Worm (Caenorhabditis elegans): ENCODE data around the gene R04D3.3.

The R04D3.3 gene

ce11 chrX:13250163-13250562, 40.3 kb downstream of the R04D3.3 start:
- no peak for TF ChIP-seq flt-1 (GFP tag; IDR thresholded peaks at IDR 0.05)
- TF ChIP-seq ceh-36 (tag; optimal IDR thresholded peaks at IDR 0.05) = no peak
- TF ChIP-seq ama-1 (optimal IDR thresholded peaks at IDR 0.05) = no peak
- no peak for TF ChIP-seq aly-1 (tag; optimal IDR thresholded peaks at IDR 0.05)
- TF ChIP-seq F13C5.2 (tag; optimal IDR thresholded peaks at IDR 0.05) = no peak
- no peak for TF ChIP-seq tbx-37 (GFP tag; conservative IDR thresholded peaks at IDR 0.05)
- TF ChIP-seq tra-4 (tag; optimal IDR thresholded peaks at IDR 0.05) = no peak
- no peak for TF ChIP-seq ets-7 (tag; optimal IDR thresholded peaks at IDR 0.05)
- no peak for TF ChIP-seq ceh-13 (GFP tag; optimal IDR thresholded peaks at IDR 0.05)
- TF ChIP-seq tbx-11 (GFP tag; IDR thresholded peaks at IDR 0.05) = no peak
- no peak for TF ChIP-seq hnd-1 (tag; optimal IDR thresholded peaks at IDR 0.05)
- no peak for TF ChIP-seq scrt-1 (GFP tag; IDR thresholded peaks at IDR 0.05)
- no peak for TF ChIP-seq hmg-4 (GFP tag; optimal IDR thresholded peaks at IDR 0.05)
- no peak for TF ChIP-seq pes-1 (GFP tag; IDR thresholded peaks at IDR 0.05)
- TF ChIP-seq sea-1 (GFP tag; conservative IDR thresholded peaks at IDR 0.05) = no peak
- TF ChIP-seq B0310.2 (tag; optimal IDR thresholded peaks at IDR 0.05) = no peak
- TF ChIP-seq hmbx-1 (tag; optimal IDR thresholded peaks at IDR 0.05) = no peak

DNA sequence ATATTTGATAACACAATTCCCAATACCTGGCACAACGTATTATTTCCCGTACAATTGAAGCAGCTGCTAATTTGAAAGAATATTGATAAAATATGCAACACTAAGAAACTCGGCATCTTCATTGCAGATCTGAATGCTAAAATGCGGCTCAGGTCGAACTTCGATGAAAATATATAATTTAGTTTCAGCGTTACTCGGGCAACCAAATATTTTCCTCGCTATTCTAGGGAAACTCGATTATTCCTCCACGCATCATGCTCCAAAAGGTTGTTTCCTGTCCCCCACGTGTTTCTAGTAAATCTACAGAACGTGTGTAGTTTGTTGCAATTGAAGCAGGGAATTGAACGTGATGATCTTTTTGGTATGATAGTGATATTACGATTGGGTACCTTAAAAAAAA, 41.3 kb downstream of the R04D3.3 start:
- TF ChIP-seq ceh-13 (GFP tag; optimal IDR thresholded peaks at IDR 0.05) = no peak
- no peak for TF ChIP-seq aly-1 (tag; optimal IDR thresholded peaks at IDR 0.05)
- no peak for TF ChIP-seq ets-7 (tag; optimal IDR thresholded peaks at IDR 0.05)
- TF ChIP-seq B0310.2 (tag; optimal IDR thresholded peaks at IDR 0.05) = no peak
- no peak for TF ChIP-seq tra-4 (tag; optimal IDR thresholded peaks at IDR 0.05)
- no peak for TF ChIP-seq flt-1 (GFP tag; IDR thresholded peaks at IDR 0.05)
- TF ChIP-seq tbx-11 (GFP tag; IDR thresholded peaks at IDR 0.05) = no peak
- no peak for TF ChIP-seq ceh-36 (tag; optimal IDR thresholded peaks at IDR 0.05)
- no peak for TF ChIP-seq tbx-37 (GFP tag; conservative IDR thresholded peaks at IDR 0.05)

DNA sequence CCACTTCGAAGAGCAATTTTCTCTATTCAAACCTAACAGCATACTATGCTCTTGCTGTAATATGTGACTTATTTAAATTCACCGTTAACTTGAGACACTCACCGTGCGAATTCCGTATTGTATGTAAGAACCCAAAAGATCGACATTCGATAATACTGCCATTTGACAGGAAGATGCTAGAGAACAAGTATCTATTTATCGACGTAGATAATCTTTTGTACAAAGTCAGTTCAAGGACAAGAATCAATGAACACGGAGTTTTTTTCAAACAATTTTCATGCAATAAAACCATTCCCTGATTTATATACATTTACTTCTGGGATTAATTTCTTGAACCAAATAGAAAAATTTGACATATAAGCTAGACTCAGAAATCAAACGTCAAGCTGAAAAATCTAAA, 42.2 kb downstream of the R04D3.3 start, which contains the start of gene K08H2.7:
TSS of gene K08H2.7 (minus strand) at position 173 of the 400 bp plus-strand sequence.
- TF ChIP-seq hmg-4 (GFP tag; optimal IDR thresholded peaks at IDR 0.05) = no peak
- no peak for TF ChIP-seq F13C5.2 (tag; optimal IDR thresholded peaks at IDR 0.05)

ce11 chrX:13247614-13248013, 42.8 kb downstream of the R04D3.3 start:
- TF ChIP-seq ama-1 (optimal IDR thresholded peaks at IDR 0.05) = no peak
- no peak for TF ChIP-seq tbx-11 (GFP tag; IDR thresholded peaks at IDR 0.05)
- no peak for TF ChIP-seq aly-1 (tag; optimal IDR thresholded peaks at IDR 0.05)
- TF ChIP-seq hmbx-1 (tag; optimal IDR thresholded peaks at IDR 0.05) = no peak
- no peak for TF ChIP-seq flt-1 (GFP tag; IDR thresholded peaks at IDR 0.05)
- no peak for TF ChIP-seq B0310.2 (tag; optimal IDR thresholded peaks at IDR 0.05)
- TF ChIP-seq pes-1 (GFP tag; IDR thresholded peaks at IDR 0.05) = no peak
- no peak for TF ChIP-seq sea-1 (GFP tag; conservative IDR thresholded peaks at IDR 0.05)
- no peak for TF ChIP-seq ets-7 (tag; optimal IDR thresholded peaks at IDR 0.05)
- TF ChIP-seq F13C5.2 (tag; optimal IDR thresholded peaks at IDR 0.05) = no peak
- no peak for TF ChIP-seq ceh-36 (tag; optimal IDR thresholded peaks at IDR 0.05)
- no peak for TF ChIP-seq scrt-1 (GFP tag; IDR thresholded peaks at IDR 0.05)
- TF ChIP-seq hmg-4 (GFP tag; optimal IDR thresholded peaks at IDR 0.05) = no peak
- no peak for TF ChIP-seq hnd-1 (tag; optimal IDR thresholded peaks at IDR 0.05)
- no peak for TF ChIP-seq tbx-37 (GFP tag; conservative IDR thresholded peaks at IDR 0.05)
- TF ChIP-seq ceh-13 (GFP tag; optimal IDR thresholded peaks at IDR 0.05) = no peak

ce11 chrX:13246668-13247358, 43.6 kb downstream of the R04D3.3 start:
- TF ChIP-seq scrt-1 (GFP tag; IDR thresholded peaks at IDR 0.05) (no peak), ets-7 (tag; optimal IDR thresholded peaks at IDR 0.05) (no peak), ceh-36 (tag; optimal IDR thresholded peaks at IDR 0.05) (no peak), tbx-11 (GFP tag; IDR thresholded peaks at IDR 0.05) (no peak), hmg-4 (GFP tag; optimal IDR thresholded peaks at IDR 0.05) (no peak), flt-1 (GFP tag; IDR thresholded peaks at IDR 0.05) (no peak), tra-4 (tag; optimal IDR thresholded peaks at IDR 0.05) (no peak), ceh-13 (GFP tag; optimal IDR thresholded peaks at IDR 0.05) (no peak), hnd-1 (tag; optimal IDR thresholded peaks at IDR 0.05) (no peak), pes-1 (GFP tag; IDR thresholded peaks at IDR 0.05) (no peak), ama-1 (optimal IDR thresholded peaks at IDR 0.05) (no peak), hmbx-1 (tag; optimal IDR thresholded peaks at IDR 0.05) (no peak), aly-1 (tag; optimal IDR thresholded peaks at IDR 0.05) (no peak), sea-1 (GFP tag; conservative IDR thresholded peaks at IDR 0.05) (no peak), F13C5.2 (tag; optimal IDR thresholded peaks at IDR 0.05) (no peak)

- TF ChIP-seq hmg-4 (GFP tag; optimal IDR thresholded peaks at IDR 0.05) (no peak), B0310.2 (tag; optimal IDR thresholded peaks at IDR 0.05) (no peak), aly-1 (tag; optimal IDR thresholded peaks at IDR 0.05) (no peak), pes-1 (GFP tag; IDR thresholded peaks at IDR 0.05) (no peak), F13C5.2 (tag; optimal IDR thresholded peaks at IDR 0.05) (no peak), tra-4 (tag; optimal IDR thresholded peaks at IDR 0.05) (no peak), ets-7 (tag; optimal IDR thresholded peaks at IDR 0.05) (no peak), ceh-13 (GFP tag; optimal IDR thresholded peaks at IDR 0.05) (no peak), tbx-11 (GFP tag; IDR thresholded peaks at IDR 0.05) (no peak), hmbx-1 (tag; optimal IDR thresholded peaks at IDR 0.05) (no peak), flt-1 (GFP tag; IDR thresholded peaks at IDR 0.05) (no peak), ceh-36 (tag; optimal IDR thresholded peaks at IDR 0.05) (no peak), tbx-37 (GFP tag; conservative IDR thresholded peaks at IDR 0.05) (no peak), sea-1 (GFP tag; conservative IDR thresholded peaks at IDR 0.05) (no peak), ama-1 (optimal IDR thresholded peaks at IDR 0.05) (no peak), scrt-1 (GFP tag; IDR thresholded peaks at IDR 0.05) (no peak), hnd-1 (tag; optimal IDR thresholded peaks at IDR 0.05) (no peak)
Measured at ce11 chrX:13245090-13245489, 45.3 kb downstream of the R04D3.3 start, which contains the start of gene hpl-1. Gene hpl-1, plus strand, starts transcription at chrX:13245390.

DNA sequence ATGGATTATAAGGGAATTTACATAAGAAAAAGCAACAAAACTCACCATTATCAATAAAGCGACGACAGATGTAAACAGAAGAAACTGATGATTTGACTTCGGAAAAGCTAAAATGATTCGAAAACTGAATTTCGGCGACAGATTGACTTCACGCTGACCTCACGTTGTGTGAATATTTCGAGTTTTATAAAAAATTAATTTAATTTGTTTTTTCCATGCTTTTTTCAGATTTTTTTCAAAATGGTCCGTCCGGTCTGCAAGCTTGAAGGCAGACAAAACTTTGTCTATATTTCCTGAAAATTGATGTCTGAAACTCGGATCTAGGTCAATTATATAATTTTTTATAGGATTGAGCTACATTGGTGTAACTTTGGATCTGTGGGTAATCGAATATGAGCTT, 48.2 kb downstream of the R04D3.3 start, which contains the start of gene K08H2.5:
TSS of gene K08H2.5 (minus strand) at position 101 of the 400 bp plus-strand sequence.
- no peak for TF ChIP-seq ceh-13 (GFP tag; optimal IDR thresholded peaks at IDR 0.05)
- TF ChIP-seq hmbx-1 (tag; optimal IDR thresholded peaks at IDR 0.05) = no peak
- TF ChIP-seq B0310.2 (tag; optimal IDR thresholded peaks at IDR 0.05) = no peak
- no peak for TF ChIP-seq ceh-36 (tag; optimal IDR thresholded peaks at IDR 0.05)
- no peak for TF ChIP-seq tra-4 (tag; optimal IDR thresholded peaks at IDR 0.05)
- TF ChIP-seq hmg-4 (GFP tag; optimal IDR thresholded peaks at IDR 0.05) = no peak
- no peak for TF ChIP-seq F13C5.2 (tag; optimal IDR thresholded peaks at IDR 0.05)
- TF ChIP-seq ets-7 (tag; optimal IDR thresholded peaks at IDR 0.05) = no peak
- no peak for TF ChIP-seq scrt-1 (GFP tag; IDR thresholded peaks at IDR 0.05)
